Fruit fly (Drosophila melanogaster) whole organism, prepupa: ENCODE data around the gene CG31793.

Source experiments
- Blimp-1 ChIP-seq: fragments of 200-800 bp; sonication (Bioruptor generic); optimal IDR thresholded peaks from 3 replicates; lab custom pipeline; 2017; ENCODE audit warnings: missing biosample characterization, missing genetic modification characterization, mild to moderate bottlenecking, moderate library complexity, missing genetic modification reagents
- CG10631 ChIP-seq: fragments of 200-800 bp; sonication (Bioruptor generic); optimal IDR thresholded peaks from 2 replicates; lab custom pipeline; 2016; ENCODE audit warnings: missing biosample characterization, missing genetic modification characterization
- CG10669 ChIP-seq: fragments of 200-800 bp; sonication (Bioruptor generic); optimal IDR thresholded peaks from 3 replicates; lab custom pipeline; 2018; ENCODE audit warnings: missing biosample characterization, mild to moderate bottlenecking, missing genetic modification characterization, moderate library complexity
- CG11294 ChIP-seq: fragments of 200-800 bp; sonication (Bioruptor generic); IDR thresholded peaks from 2 replicates; pipeline ENCODE4 v1.3.6; 2022; ENCODE audit warnings: missing biosample characterization, missing genetic modification characterization
- CG11762 ChIP-seq: fragments of 200-800 bp; sonication (Bioruptor generic); optimal IDR thresholded peaks from 3 replicates; lab custom pipeline; 2016; ENCODE audit warnings: missing biosample characterization, missing genetic modification characterization; ENCODE audit not compliant: insufficient read depth
- CG11902 ChIP-seq: fragments of 200-800 bp; sonication (Bioruptor generic); optimal IDR thresholded peaks from 3 replicates; lab custom pipeline; 2016; ENCODE audit warnings: missing biosample characterization, missing genetic modification characterization
- CG1621 ChIP-seq: fragments of 200-800 bp; sonication (Bioruptor generic); optimal IDR thresholded peaks from 3 replicates; lab custom pipeline; 2018; ENCODE audit warnings: missing biosample characterization, mild to moderate bottlenecking, missing genetic modification characterization
- CG3032 ChIP-seq: fragments of 200-800 bp; optimal IDR thresholded peaks from 2 replicates; lab custom pipeline; 2019; ENCODE audit warnings: missing biosample characterization, mild to moderate bottlenecking, missing genetic modification characterization, moderate library complexity
- CG32006 ChIP-seq: fragments of 200-800 bp; sonication (Bioruptor generic); optimal IDR thresholded peaks from 3 replicates; lab custom pipeline; 2017; ENCODE audit warnings: missing biosample characterization, mild to moderate bottlenecking, missing genetic modification characterization
- CG6163 ChIP-seq: fragments of 200-800 bp; sonication (Bioruptor generic); IDR thresholded peaks from 3 replicates; pipeline ENCODE4 v1.3.6; 2022; ENCODE audit warnings: missing biosample characterization, missing genetic modification characterization
- CG6808 ChIP-seq: fragments of 200-800 bp; sonication (Bioruptor generic); optimal IDR thresholded peaks from 3 replicates; lab custom pipeline; 2017; ENCODE audit warnings: missing biosample characterization, missing genetic modification characterization, mild to moderate bottlenecking, moderate library complexity, missing genetic modification reagents
- CG7368 ChIP-seq: fragments of 200-800 bp; sonication (Bioruptor generic); optimal IDR thresholded peaks from 3 replicates; lab custom pipeline; 2016; ENCODE audit warnings: missing biosample characterization, missing genetic modification characterization
- CG9139 ChIP-seq: fragments of 200-800 bp; sonication (Bioruptor generic); optimal IDR thresholded peaks from 3 replicates; lab custom pipeline; 2017; ENCODE audit warnings: missing biosample characterization, mild to moderate bottlenecking, missing genetic modification characterization
- Eip78C ChIP-seq: fragments of 200-800 bp; sonication (Bioruptor generic); peaks from one replicate; lab custom pipeline; 2016; ENCODE audit warnings: missing biosample characterization, missing genetic modification characterization
- Eip93F ChIP-seq: fragments of 200-800 bp; sonication (Bioruptor generic); optimal IDR thresholded peaks from 2 replicates; lab custom pipeline; 2016; ENCODE audit warnings: missing biosample characterization, mild to moderate bottlenecking, missing genetic modification characterization
- Ets21C ChIP-seq: fragments of 200-800 bp; sonication (Bioruptor generic); optimal IDR thresholded peaks from 3 replicates; lab custom pipeline; 2016; ENCODE audit warnings: missing biosample characterization, missing genetic modification characterization
- Ets96B ChIP-seq: fragments of 200-800 bp; optimal IDR thresholded peaks from 2 replicates; lab custom pipeline; 2019; ENCODE audit warnings: missing biosample characterization, mild to moderate bottlenecking, missing genetic modification characterization, moderate library complexity
- Hr38 ChIP-seq: sonication (Bioruptor generic); optimal IDR thresholded peaks from 2 replicates; lab custom pipeline; 2016; ENCODE audit warnings: missing biosample characterization, missing genetic modification characterization
- Hr39 ChIP-seq: fragments of 200-800 bp; sonication (Bioruptor generic); optimal IDR thresholded peaks from 2 replicates; lab custom pipeline; 2016; ENCODE audit warnings: missing biosample characterization, missing genetic modification characterization
- Hr4 ChIP-seq: fragments of 200-800 bp; sonication (Bioruptor generic); optimal IDR thresholded peaks from 3 replicates; lab custom pipeline; 2016; ENCODE audit warnings: missing biosample characterization, missing genetic modification characterization
- Lpt ChIP-seq: fragments of 200-800 bp; sonication (Bioruptor generic); optimal IDR thresholded peaks from 3 replicates; lab custom pipeline; 2016; ENCODE audit warnings: missing biosample characterization, missing genetic modification characterization
- Met ChIP-seq: fragments of 200-800 bp; sonication (Bioruptor generic); optimal IDR thresholded peaks from 3 replicates; lab custom pipeline; 2016; ENCODE audit warnings: missing biosample characterization, missing genetic modification characterization
- OdsH ChIP-seq: fragments of 200-800 bp; sonication (Bioruptor generic); optimal IDR thresholded peaks from 3 replicates; lab custom pipeline; 2016; ENCODE audit warnings: missing biosample characterization, missing genetic modification characterization
- Smox ChIP-seq: fragments of 200-800 bp; sonication (Bioruptor generic); optimal IDR thresholded peaks from 3 replicates; lab custom pipeline; 2016; ENCODE audit warnings: missing biosample characterization, missing genetic modification characterization
- Sox14 ChIP-seq: fragments of 200-800 bp; sonication (Bioruptor generic); optimal IDR thresholded peaks from 3 replicates; lab custom pipeline; 2016; ENCODE audit warnings: missing biosample characterization, missing genetic modification characterization
- Sox15 ChIP-seq: fragments of 200-800 bp; sonication (Bioruptor generic); optimal IDR thresholded peaks from 3 replicates; lab custom pipeline; 2016; ENCODE audit warnings: missing biosample characterization, missing genetic modification characterization
- acj6 ChIP-seq: fragments of 200-800 bp; sonication (Bioruptor generic); optimal IDR thresholded peaks from 3 replicates; lab custom pipeline; 2016; ENCODE audit warnings: missing biosample characterization, missing genetic modification characterization
- cyc ChIP-seq: fragments of 200-800 bp; sonication (Bioruptor generic); optimal IDR thresholded peaks from 3 replicates; lab custom pipeline; 2016; ENCODE audit warnings: missing biosample characterization, missing genetic modification characterization
- dac ChIP-seq: fragments of 200-800 bp; sonication (Bioruptor generic); optimal IDR thresholded peaks from 2 replicates; lab custom pipeline; 2017; ENCODE audit warnings: missing biosample characterization, mild to moderate bottlenecking, missing genetic modification characterization
- dsx ChIP-seq: fragments of 200-800 bp; optimal IDR thresholded peaks from 3 replicates; lab custom pipeline; 2019; ENCODE audit warnings: missing biosample characterization, mild to moderate bottlenecking, missing genetic modification characterization, moderate library complexity; ENCODE audit not compliant: poor library complexity, severe bottlenecking
- eg ChIP-seq: fragments of 200-800 bp; sonication (Bioruptor generic); IDR thresholded peaks from 3 replicates; pipeline ENCODE4 v1.3.6; 2022; ENCODE audit warnings: missing biosample characterization, missing genetic modification characterization
- esn ChIP-seq: fragments of 200-800 bp; sonication (Bioruptor generic); optimal IDR thresholded peaks from 2 replicates; lab custom pipeline; 2016; ENCODE audit warnings: missing biosample characterization, mild to moderate bottlenecking, missing genetic modification characterization, moderate library complexity
- fd59A ChIP-seq: fragments of 200-800 bp; sonication (Bioruptor generic); optimal IDR thresholded peaks from 2 replicates; lab custom pipeline; 2017; ENCODE audit warnings: missing biosample characterization, mild to moderate bottlenecking, missing genetic modification characterization, missing genetic modification reagents
- fd85E ChIP-seq: fragments of 200-800 bp; sonication (Bioruptor generic); optimal IDR thresholded peaks from 3 replicates; lab custom pipeline; 2016; ENCODE audit warnings: missing biosample characterization, missing genetic modification characterization
- fkh ChIP-seq: fragments of 200-800 bp; sonication (Bioruptor generic); optimal IDR thresholded peaks from 3 replicates; lab custom pipeline; 2017; ENCODE audit warnings: missing biosample characterization, mild to moderate bottlenecking, missing genetic modification characterization, moderate library complexity
- lz ChIP-seq: fragments of 200-800 bp; sonication (Bioruptor generic); optimal IDR thresholded peaks from 3 replicates; lab custom pipeline; 2016; ENCODE audit warnings: missing biosample characterization, missing genetic modification characterization
- pdm3 ChIP-seq: fragments of 200-800 bp; sonication (Bioruptor generic); optimal IDR thresholded peaks from 3 replicates; lab custom pipeline; 2016; ENCODE audit warnings: missing biosample characterization, missing genetic modification characterization
- salr ChIP-seq, 2 experiments: fragments of 200-800 bp; sonication (Bioruptor generic); optimal IDR thresholded peaks; 3 replicates each; lab custom pipeline; 2016 to 2018; ENCODE audit warnings: missing biosample characterization in 2 of 2, missing genetic modification characterization in 2 of 2, mild to moderate bottlenecking in 1 of 2
- spab ChIP-seq: fragments of 200-800 bp; sonication (Bioruptor generic); optimal IDR thresholded peaks from 2 replicates; lab custom pipeline; 2017; ENCODE audit warnings: missing biosample characterization, mild to moderate bottlenecking, missing genetic modification characterization, missing genetic modification reagents
- svp ChIP-seq: fragments of 200-800 bp; sonication (Bioruptor generic); peaks from one replicate; lab custom pipeline; 2016; ENCODE audit warnings: missing biosample characterization, missing genetic modification characterization
- topi ChIP-seq: fragments of 200-800 bp; sonication (Bioruptor generic); optimal IDR thresholded peaks from 3 replicates; lab custom pipeline; 2016; ENCODE audit warnings: missing biosample characterization, missing genetic modification characterization
- vri ChIP-seq: fragments of 200-800 bp; sonication (Bioruptor generic); optimal IDR thresholded peaks from 3 replicates; lab custom pipeline; 2016; ENCODE audit warnings: missing biosample characterization, mild to moderate bottlenecking, missing genetic modification characterization

Gene CG31793

DNA sequence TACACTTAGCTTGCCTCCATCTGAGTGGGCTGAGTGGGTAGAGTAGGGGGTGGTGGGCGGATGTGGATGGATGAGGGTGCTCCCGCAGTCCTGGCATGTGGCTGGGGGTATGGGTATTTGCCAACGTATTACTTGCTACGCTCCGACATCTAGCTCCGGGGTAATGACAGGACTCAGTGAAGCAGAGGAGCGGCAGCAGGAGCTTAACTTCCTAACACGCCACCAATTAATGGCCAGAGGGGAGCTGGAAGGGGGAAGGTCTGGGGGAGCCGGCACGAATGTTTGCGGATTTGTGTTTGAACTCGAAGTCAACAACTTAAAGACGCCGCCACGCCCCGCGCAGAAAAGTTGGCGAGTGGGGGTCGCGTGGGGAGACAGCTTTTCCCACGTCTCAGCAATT lies 15.1 kb downstream of the CG31793 start:
- TF ChIP-seq spab (GFP tag; lab: Kevin White, UChicago) (no peak), CG9139 (no peak), Lpt (GFP tag; lab: Kevin White, UChicago) (no peak), svp (peak; percentile 13), CG1621 (no peak), Hr4 (no peak), CG11294 (GFP tag; lab: Robert Waterston, UW) (no peak)

DNA sequence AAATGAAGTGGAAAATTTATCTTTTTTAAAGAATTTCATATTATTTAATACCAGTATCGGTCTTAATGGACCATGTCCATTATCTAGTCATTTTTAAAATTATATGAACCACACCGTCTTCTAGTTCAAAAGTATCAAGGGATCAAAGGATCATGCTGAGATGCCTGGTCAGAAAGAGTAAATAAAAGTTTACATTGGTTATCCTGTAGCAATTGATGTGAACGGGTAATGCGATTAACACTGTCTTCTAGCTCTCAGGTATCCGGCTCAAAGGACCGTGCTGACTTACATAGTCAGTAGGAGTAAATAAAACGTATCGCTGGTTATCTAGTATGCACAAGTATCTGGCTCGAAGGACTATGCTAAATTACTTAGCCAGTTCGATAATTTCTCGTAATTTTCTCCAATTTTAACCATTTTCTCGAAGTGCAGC lies 16.0 kb downstream of the CG31793 start:
- TF ChIP-seq Sox14, result no peak
- TF ChIP-seq CG9139, result no peak
- peak; percentile 45 for TF ChIP-seq CG32006 (GFP tag; lab: Kevin White, UChicago)
- no peak for TF ChIP-seq cyc (GFP tag; lab: Kevin White, UChicago)
- TF ChIP-seq vri (GFP tag; lab: Kevin White, UChicago), result no peak
- TF ChIP-seq fd85E, result no peak
- TF ChIP-seq CG10631 (GFP tag; lab: Kevin White, UChicago), result peak; percentile 30
- peak; percentile 20 for TF ChIP-seq Hr4
- peak; percentile 5 for TF ChIP-seq CG3032 (tag; lab: Kevin White, UChicago)
- peak; percentile 29 for TF ChIP-seq lz (GFP tag; lab: Kevin White, UChicago)
- TF ChIP-seq salr (GFP tag; optimal IDR thresholded peaks at IDR 0.05; lab: Kevin White, UChicago), result peak in 1 of 2 experiments; percentile 1
- no peak for TF ChIP-seq Sox15 (GFP tag; lab: Kevin White, UChicago)
- TF ChIP-seq Smox (GFP tag; lab: Kevin White, UChicago), result peak; percentile 26
- no peak for TF ChIP-seq Eip93F (GFP tag; lab: Kevin White, UChicago)
- TF ChIP-seq eg, result no peak
- TF ChIP-seq topi (GFP tag; lab: Kevin White, UChicago), result no peak
- no peak for TF ChIP-seq Blimp-1 (GFP tag; lab: Kevin White, UChicago)
- peak; percentile 41 for TF ChIP-seq CG6808 (GFP tag; lab: Kevin White, UChicago)
- no peak for TF ChIP-seq Hr38
- TF ChIP-seq acj6, result no peak
- TF ChIP-seq Lpt (GFP tag; lab: Kevin White, UChicago), result no peak
- no peak for TF ChIP-seq dsx (GFP tag; lab: Kevin White, UChicago)
- no peak for TF ChIP-seq CG1621
- peak; percentile 6 for TF ChIP-seq Hr39 (GFP tag; lab: Kevin White, UChicago)
- peak; percentile 8 for TF ChIP-seq OdsH (GFP tag; lab: Kevin White, UChicago)
- no peak for TF ChIP-seq dac (GFP tag; lab: Kevin White, UChicago)
- TF ChIP-seq CG11762 (GFP tag; lab: Kevin White, UChicago), result no peak
- TF ChIP-seq Met (GFP tag; lab: Kevin White, UChicago), result peak; percentile 25
- TF ChIP-seq Eip78C (GFP tag; lab: Kevin White, UChicago), result peak; percentile 66
- peak; percentile 62 for TF ChIP-seq svp
- TF ChIP-seq esn, result peak; percentile 21

DNA sequence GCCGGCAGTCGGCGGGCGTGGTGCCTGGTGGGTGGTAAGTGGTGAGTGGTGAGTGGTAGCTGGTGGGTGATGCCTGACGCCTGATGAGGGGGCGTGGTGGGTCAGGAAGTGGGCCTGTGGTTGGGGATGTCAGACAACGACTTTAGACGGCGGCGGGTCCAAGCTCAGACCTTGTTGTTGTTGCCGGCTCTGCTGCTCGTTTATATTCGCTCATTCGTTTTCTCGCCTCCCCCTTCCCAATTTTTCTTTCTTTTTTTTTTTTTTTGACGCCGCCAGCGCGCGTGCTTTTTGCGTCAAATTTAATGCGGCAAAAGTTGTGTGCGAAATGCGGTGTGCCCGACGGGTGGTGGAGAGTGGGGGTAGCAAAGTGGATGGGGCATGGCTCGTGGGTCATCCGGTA lies 16.5 kb downstream of the CG31793 start:
- TF ChIP-seq Ets21C (no peak), CG7368 (GFP tag; lab: Kevin White, UChicago) (no peak), Hr4 (no peak)
- TF ChIP-seq, all 60 proteins: peak for 0

DNA sequence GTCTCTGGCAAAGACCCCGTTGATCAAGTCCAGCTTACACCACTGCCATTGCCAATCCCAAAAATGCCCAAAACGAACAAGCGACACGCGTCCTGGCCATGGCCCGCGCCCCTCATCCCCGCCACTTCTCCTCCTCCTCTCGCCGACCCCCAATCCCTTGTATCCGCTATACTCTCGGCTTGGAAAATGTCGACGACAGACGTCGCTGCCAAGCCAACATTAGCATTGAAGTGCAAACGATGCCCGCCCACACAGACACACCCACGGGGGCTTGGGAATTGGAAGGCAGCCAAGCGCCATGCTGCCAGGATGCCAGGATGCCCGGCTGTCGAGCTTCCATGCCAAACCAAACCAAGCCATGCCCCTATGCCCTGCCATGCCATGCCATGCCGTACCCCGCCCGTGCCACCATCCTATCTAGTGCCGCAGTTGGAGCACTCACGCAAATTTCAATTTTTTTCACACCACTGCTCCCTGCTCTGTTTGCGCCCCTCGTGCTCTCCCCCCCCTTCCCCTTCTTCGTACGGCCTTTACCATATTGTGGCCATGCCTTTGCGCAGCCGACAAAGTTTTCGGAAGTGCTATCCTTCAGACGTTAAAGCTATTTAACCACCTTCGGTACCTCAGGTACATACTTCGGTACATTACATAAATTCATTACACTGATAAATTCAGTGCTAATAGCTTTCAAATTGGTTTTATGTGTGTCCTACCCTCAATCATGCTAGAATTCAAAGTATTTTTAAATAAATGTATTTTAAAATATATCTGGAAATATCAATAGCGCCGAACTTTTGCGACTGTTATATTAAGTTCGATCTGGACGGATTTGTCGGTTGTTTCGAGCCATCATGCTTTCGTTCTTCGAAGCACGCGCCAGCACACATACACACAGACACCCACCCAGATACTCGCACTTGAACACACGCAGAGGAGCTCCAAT lies 18.4 kb downstream of the CG31793 start:
- peak; percentile 81 for TF ChIP-seq CG1621
- peak; percentile 66 for TF ChIP-seq CG11902 (GFP tag; lab: Kevin White, UChicago)
- TF ChIP-seq CG32006 (GFP tag; lab: Kevin White, UChicago), result peak; percentile 89
- peak; percentile 84 for TF ChIP-seq CG10669 (GFP tag; lab: Kevin White, UChicago)
- peak; percentile 90 for TF ChIP-seq CG3032 (tag; lab: Kevin White, UChicago)
- peak; percentile 29 for TF ChIP-seq fkh (GFP tag; lab: Kevin White, UChicago)
- TF ChIP-seq Eip78C (GFP tag; lab: Kevin White, UChicago), result peak; percentile 97
- TF ChIP-seq OdsH (GFP tag; lab: Kevin White, UChicago), result peak; percentile 84
- TF ChIP-seq fd59A (GFP tag; lab: Kevin White, UChicago), result peak; percentile 87
- peak; percentile 92 for TF ChIP-seq svp
- TF ChIP-seq Hr39 (GFP tag; lab: Kevin White, UChicago), result peak; percentile 67
- peak; percentile 84 for TF ChIP-seq spab (GFP tag; lab: Kevin White, UChicago)
- TF ChIP-seq CG11762 (GFP tag; lab: Kevin White, UChicago), result peak; percentile 57
- TF ChIP-seq fd85E, result peak; percentile 1
- TF ChIP-seq CG6808 (GFP tag; lab: Kevin White, UChicago), result peak; percentile 85
- peak; percentile 56 for TF ChIP-seq Eip93F (GFP tag; lab: Kevin White, UChicago)
- peak; percentile 66; the same call in 2 of the 3 replicates for TF ChIP-seq CG6163 (GFP tag; lab: Robert Waterston, UW)
- TF ChIP-seq Ets96B (tag; lab: Kevin White, UChicago), result peak; percentile 90
- TF ChIP-seq eg, result peak; percentile 53; the same call in 2 of the 3 replicates
- TF ChIP-seq pdm3 (GFP tag; lab: Kevin White, UChicago), result peak; percentile 84
